Fruit fly (Drosophila melanogaster) whole organism, wandering third instar larva: ENCODE measurements around the gene Tsc1.

ENCODE experiments used
- Dfd ChIP-seq: fragments of >200 bp; optimal IDR thresholded peaks from 2 replicates; lab custom pipeline; 2017; ENCODE audit warnings: missing biosample characterization, missing genetic modification characterization
- Hr83 ChIP-seq: fragments of 200-300 bp; sonication (Bioruptor generic); optimal IDR thresholded peaks from 2 replicates; lab custom pipeline; 2016; ENCODE audit warnings: missing biosample characterization, mild to moderate bottlenecking, missing genetic modification characterization, moderate library complexity; ENCODE audit not compliant: poor library complexity, severe bottlenecking
- Myc ChIP-seq: fragments of >200 bp; optimal IDR thresholded peaks from 2 replicates; lab custom pipeline; 2017
- br ChIP-seq: fragments of 200-800 bp; sonication (Bioruptor generic); optimal IDR thresholded peaks from 2 replicates; lab custom pipeline; 2016; ENCODE audit warnings: missing biosample characterization, missing genetic modification characterization
- dmrt93B ChIP-seq: fragments of 200-800 bp; sonication (Bioruptor generic); optimal IDR thresholded peaks from 2 replicates; lab custom pipeline; 2018; ENCODE audit warnings: missing biosample characterization, mild to moderate bottlenecking, missing genetic modification characterization
- dsf ChIP-seq: sonication (Bioruptor generic); optimal IDR thresholded peaks from 2 replicates; lab custom pipeline; 2016; ENCODE audit warnings: missing biosample characterization, missing genetic modification characterization, borderline replicate concordance
- ey ChIP-seq: fragments of 200-800 bp; sonication (Bioruptor generic); optimal IDR thresholded peaks from 2 replicates; lab custom pipeline; 2016; ENCODE audit warnings: missing biosample characterization, missing genetic modification characterization

dm6 chr3R:24093430-24093829 lies 36.7 kb upstream of the Tsc1 start:
- no peak for TF ChIP-seq Hr83 (GFP tag; lab: Kevin White, UChicago)
- no peak for TF ChIP-seq Myc (lab: Kevin White, UChicago)
- TF ChIP-seq br (GFP tag; lab: Kevin White, UChicago) = no peak
- no peak for TF ChIP-seq dsf (GFP tag; lab: Kevin White, UChicago)
- TF ChIP-seq ey (GFP tag; lab: Kevin White, UChicago) = no peak
- TF ChIP-seq Dfd (GFP tag; lab: Kevin White, UChicago) = no peak
- no peak for TF ChIP-seq dmrt93B (GFP tag; lab: Kevin White, UChicago)
